Worm (Caenorhabditis elegans) whole organism, late embryonic: Measurements from ENCODE around the gene moc-6.

ENCODE experiments used
- C08G9.2 ChIP-seq: sonication (generic microtip); optimal IDR thresholded peaks from 2 replicates; lab custom pipeline; 2016; ENCODE audit warnings: mild to moderate bottlenecking, missing genetic modification characterization, moderate library complexity, missing compliant biosample characterization
- C38D4.7 ChIP-seq: fragments of 200-800 bp; sonication (Bioruptor generic); optimal IDR thresholded peaks from 2 replicates; lab custom pipeline; 2018; ENCODE audit warnings: mild to moderate bottlenecking, missing genetic modification characterization, moderate library complexity, missing compliant biosample characterization
- F13H6.1 ChIP-seq: sonication (generic microtip); optimal IDR thresholded peaks from 2 replicates; lab custom pipeline; 2016; ENCODE audit warnings: missing genetic modification characterization, missing compliant biosample characterization
- K02D7.2 ChIP-seq: sonication (generic microtip); optimal IDR thresholded peaks from 2 replicates; lab custom pipeline; 2017; ENCODE audit warnings: mild to moderate bottlenecking, missing genetic modification characterization, missing compliant biosample characterization
- K09A11.1 ChIP-seq: sonication (generic microtip); optimal IDR thresholded peaks from 2 replicates; lab custom pipeline; 2017; ENCODE audit warnings: antibody characterized with exemption, mild to moderate bottlenecking, missing genetic modification characterization, missing compliant biosample characterization; ENCODE audit not compliant: insufficient read depth
- T23F11.4 ChIP-seq: fragments of 200-800 bp; sonication (Bioruptor generic); optimal IDR thresholded peaks from 2 replicates; lab custom pipeline; 2018; ENCODE audit warnings: mild to moderate bottlenecking, missing genetic modification characterization, missing compliant biosample characterization
- Y22D7AL.16 ChIP-seq: sonication (generic microtip); optimal IDR thresholded peaks from 2 replicates; lab custom pipeline; 2016; ENCODE audit warnings: missing genetic modification characterization, missing compliant biosample characterization
- ahr-1 ChIP-seq: sonication (generic microtip); optimal IDR thresholded peaks from 2 replicates; lab custom pipeline; 2016; ENCODE audit warnings: missing genetic modification characterization, missing compliant biosample characterization
- ama-1 ChIP-seq: fragments of 150-350 bp; optimal IDR thresholded peaks from 2 replicates; lab custom pipeline; 2014
- ceh-14 ChIP-seq: sonication (generic microtip); optimal IDR thresholded peaks from 2 replicates; lab custom pipeline; 2016; ENCODE audit warnings: missing genotype, missing genetic modification characterization, missing compliant biosample characterization
- ceh-18 ChIP-seq: sonication (generic microtip); optimal IDR thresholded peaks from 2 replicates; lab custom pipeline; 2016; ENCODE audit warnings: missing genetic modification characterization, missing compliant biosample characterization
- ceh-19 ChIP-seq: fragments of 200-800 bp; sonication (Bioruptor generic); optimal IDR thresholded peaks from 2 replicates; lab custom pipeline; 2018; ENCODE audit warnings: mild to moderate bottlenecking, missing genetic modification characterization, missing compliant biosample characterization
- ceh-2 ChIP-seq: sonication (generic microtip); optimal IDR thresholded peaks from 2 replicates; lab custom pipeline; 2016; ENCODE audit warnings: missing genotype, missing genetic modification characterization, missing compliant biosample characterization
- ceh-34 ChIP-seq: sonication (generic microtip); optimal IDR thresholded peaks from 2 replicates; lab custom pipeline; 2016; ENCODE audit warnings: mild to moderate bottlenecking, missing genetic modification characterization, missing compliant biosample characterization
- ceh-6 ChIP-seq: fragments of 200-800 bp; sonication (Bioruptor generic); optimal IDR thresholded peaks from 2 replicates; lab custom pipeline; 2018; ENCODE audit warnings: mild to moderate bottlenecking, missing genetic modification characterization, missing compliant biosample characterization
- dve-1 ChIP-seq: sonication (generic microtip); optimal IDR thresholded peaks from 2 replicates; lab custom pipeline; 2017; ENCODE audit warnings: antibody characterized with exemption, mild to moderate bottlenecking, missing genetic modification characterization, missing compliant biosample characterization
- ets-4 ChIP-seq: sonication (generic microtip); optimal IDR thresholded peaks from 2 replicates; lab custom pipeline; 2016; ENCODE audit warnings: missing genetic modification characterization, missing compliant biosample characterization
- eyg-1 ChIP-seq: sonication (generic microtip); optimal IDR thresholded peaks from 2 replicates; lab custom pipeline; 2016; ENCODE audit warnings: missing genotype, missing genetic modification characterization, missing compliant biosample characterization
- fax-1 ChIP-seq: sonication (generic microtip); optimal IDR thresholded peaks from 2 replicates; lab custom pipeline; 2016; ENCODE audit warnings: missing genotype, missing genetic modification characterization, missing compliant biosample characterization
- fkh-6 ChIP-seq: sonication (generic microtip); optimal IDR thresholded peaks from 2 replicates; lab custom pipeline; 2016; ENCODE audit warnings: missing genetic modification characterization, missing compliant biosample characterization
- gmeb-2 ChIP-seq: sonication (generic microtip); optimal IDR thresholded peaks from 2 replicates; lab custom pipeline; 2016; ENCODE audit warnings: missing genetic modification characterization, inconsistent platforms, missing compliant biosample characterization
- hlh-13 ChIP-seq: fragments of 200-800 bp; sonication (Bioruptor generic); optimal IDR thresholded peaks from 2 replicates; lab custom pipeline; 2018; ENCODE audit warnings: mild to moderate bottlenecking, missing genetic modification characterization, missing compliant biosample characterization
- hlh-15 ChIP-seq: sonication (generic microtip); optimal IDR thresholded peaks from 2 replicates; lab custom pipeline; 2016; ENCODE audit warnings: missing genetic modification characterization, missing compliant biosample characterization
- hlh-6 ChIP-seq: sonication (generic microtip); optimal IDR thresholded peaks from 2 replicates; lab custom pipeline; 2016; ENCODE audit warnings: missing genotype, missing genetic modification characterization, missing compliant biosample characterization
- lim-6 ChIP-seq: sonication (generic microtip); optimal IDR thresholded peaks from 2 replicates; lab custom pipeline; 2016; ENCODE audit warnings: missing genetic modification characterization, missing compliant biosample characterization
- lin-11 ChIP-seq: fragments of 200-800 bp; sonication (Bioruptor generic); optimal IDR thresholded peaks from 2 replicates; lab custom pipeline; 2018; ENCODE audit warnings: mild to moderate bottlenecking, missing genetic modification characterization, missing compliant biosample characterization
- nfya-1 ChIP-seq: sonication (generic microtip); optimal IDR thresholded peaks from 2 replicates; lab custom pipeline; 2017; ENCODE audit warnings: missing genetic modification characterization, mild to moderate bottlenecking, missing compliant biosample characterization, antibody characterized with exemption, moderate library complexity
- nhr-232 ChIP-seq: sonication (generic microtip); optimal IDR thresholded peaks from 2 replicates; lab custom pipeline; 2016; ENCODE audit warnings: missing genetic modification characterization, missing compliant biosample characterization
- pat-9 ChIP-seq: fragments of 200-800 bp; sonication (Bioruptor generic); optimal IDR thresholded peaks from 2 replicates; lab custom pipeline; 2018; ENCODE audit warnings: mild to moderate bottlenecking, missing genetic modification characterization, moderate library complexity, missing compliant biosample characterization
- pha-2 ChIP-seq: sonication (generic microtip); optimal IDR thresholded peaks from 2 replicates; lab custom pipeline; 2017; ENCODE audit warnings: mild to moderate bottlenecking, missing genetic modification characterization, missing compliant biosample characterization
- pros-1 ChIP-seq: fragments of 150-350 bp; optimal IDR thresholded peaks from 2 replicates; lab custom pipeline; 2014; ENCODE audit warnings: missing biosample characterization, missing genetic modification reagents, missing genetic modification characterization
- ref-2 ChIP-seq: sonication (generic microtip); optimal IDR thresholded peaks from 2 replicates; lab custom pipeline; 2016; ENCODE audit warnings: missing genetic modification characterization, missing compliant biosample characterization
- rnt-1 ChIP-seq: sonication (generic microtip); optimal IDR thresholded peaks from 2 replicates; lab custom pipeline; 2016; ENCODE audit warnings: missing genetic modification characterization, missing compliant biosample characterization
- sdc-2 ChIP-seq: sonication (generic microtip); optimal IDR thresholded peaks from 2 replicates; lab custom pipeline; 2016; ENCODE audit warnings: missing genotype, missing genetic modification characterization, missing compliant biosample characterization
- sox-2 ChIP-seq: fragments of 200-800 bp; sonication (Bioruptor generic); IDR thresholded peaks from 2 replicates; pipeline ENCODE4 v1.3.6; 2022; ENCODE audit warnings: missing genetic modification reagents, missing genetic modification characterization, missing compliant biosample characterization
- sox-4 ChIP-seq: sonication (generic microtip); optimal IDR thresholded peaks from 2 replicates; lab custom pipeline; 2017; ENCODE audit warnings: mild to moderate bottlenecking, missing genetic modification characterization, inconsistent platforms, missing compliant biosample characterization
- syd-9 ChIP-seq: sonication (generic microtip); optimal IDR thresholded peaks from 2 replicates; lab custom pipeline; 2016; ENCODE audit warnings: mild to moderate bottlenecking, missing genetic modification characterization, moderate library complexity, missing compliant biosample characterization
- tbx-2 ChIP-seq: sonication (generic microtip); optimal IDR thresholded peaks from 2 replicates; lab custom pipeline; 2016; ENCODE audit warnings: missing genetic modification characterization, missing compliant biosample characterization
- ttx-3 ChIP-seq: sonication (generic microtip); optimal IDR thresholded peaks from 2 replicates; lab custom pipeline; 2016; ENCODE audit warnings: missing genetic modification reagents, missing genetic modification characterization, missing compliant biosample characterization
- unc-3 ChIP-seq, 2 experiments: fragments of 200-800 bp in 1 of 2; sonication (Bioruptor generic) in 1 of 2; sonication (generic microtip) in 1 of 2; conservative IDR thresholded peaks in 1 of 2; optimal IDR thresholded peaks in 1 of 2; 2 replicates each; pipeline versions ENCODE4 v1.3.6 to Lab custom; 2016 to 2022; ENCODE audit warnings: missing compliant biosample characterization in 2 of 2, missing genetic modification characterization in 2 of 2, missing genetic modification reagents in 1 of 2
- unc-55 ChIP-seq: sonication (generic microtip); optimal IDR thresholded peaks from 2 replicates; lab custom pipeline; 2017; ENCODE audit warnings: missing biosample characterization, missing genetic modification reagents, missing genetic modification characterization
- zip-5 ChIP-seq: sonication (generic microtip); optimal IDR thresholded peaks from 2 replicates; lab custom pipeline; 2016; ENCODE audit warnings: missing genetic modification characterization, missing compliant biosample characterization
- ztf-16 ChIP-seq: sonication (generic microtip); optimal IDR thresholded peaks from 2 replicates; lab custom pipeline; 2017; ENCODE audit warnings: missing genetic modification characterization, missing compliant biosample characterization

The moc-6 gene

ce11 chrIII:5206861-5207414, 11.1 kb downstream of the moc-6 start, which contains the start of gene morc-1:
morc-1 (minus strand) TSS chrIII:5206911.
- TF ChIP-seq T23F11.4 (no peak), C38D4.7 (GFP tag; lab: Kevin White, UChicago) (peak; percentile 7)

- TF ChIP-seq C08G9.2 (tag; lab: Kevin White, UChicago): no peak
- TF ChIP-seq rnt-1 (tag; lab: Kevin White, UChicago): no peak
- TF ChIP-seq syd-9 (tag; lab: Kevin White, UChicago): no peak
- TF ChIP-seq fkh-6 (tag; lab: Kevin White, UChicago): no peak
- TF ChIP-seq K09A11.1 (tag; lab: Kevin White, UChicago): no peak
- no peak for TF ChIP-seq F13H6.1 (tag; lab: Kevin White, UChicago)
- no peak for TF ChIP-seq tbx-2 (tag; lab: Kevin White, UChicago)
- TF ChIP-seq fax-1 (tag; lab: Kevin White, UChicago): no peak
- TF ChIP-seq pros-1 (tag; lab: Kevin White, UChicago): no peak
- no peak for TF ChIP-seq nfya-1 (tag; lab: Kevin White, UChicago)
- no peak for TF ChIP-seq ceh-2 (tag; lab: Kevin White, UChicago)
- TF ChIP-seq hlh-6 (tag; lab: Kevin White, UChicago): no peak
- TF ChIP-seq unc-3 (GFP tag; conservative IDR thresholded peaks at IDR 0.05; lab: Robert Waterston, UW): no peak
- TF ChIP-seq unc-3 (tag; optimal IDR thresholded peaks at IDR 0.05; lab: Kevin White, UChicago): no peak
- no peak for TF ChIP-seq ceh-6 (GFP tag; lab: Kevin White, UChicago)
- no peak for TF ChIP-seq pha-2
- TF ChIP-seq eyg-1 (tag; lab: Kevin White, UChicago): no peak
Measured at ce11 chrIII:5208992-5209391, 13.2 kb downstream of the moc-6 start, which contains the start of gene syx-16. syx-16 (minus strand) TSS chrIII:5209109.

ce11 chrIII:5210269-5210668, 14.5 kb downstream of the moc-6 start:
- peak; percentile 12 for TF ChIP-seq unc-55 (GFP tag; lab: Kevin White, UChicago)
- TF ChIP-seq ama-1 (lab: Kevin White, UChicago): no peak

ce11 chrIII:5211137-5211648, 15.4 kb downstream of the moc-6 start:
- peak; percentile 61; the same call in 1 of the 2 replicates for TF ChIP-seq unc-3 (GFP tag; conservative IDR thresholded peaks at IDR 0.05; lab: Robert Waterston, UW)
- peak; percentile 48 for TF ChIP-seq unc-3 (tag; optimal IDR thresholded peaks at IDR 0.05; lab: Kevin White, UChicago)
- peak; percentile 23 for TF ChIP-seq F13H6.1 (tag; lab: Kevin White, UChicago)
- TF ChIP-seq K02D7.2 (tag; lab: Kevin White, UChicago): peak; percentile 52
- peak; percentile 41 for TF ChIP-seq ceh-14 (tag; lab: Kevin White, UChicago)
- peak; percentile 10 for TF ChIP-seq ztf-16 (tag; lab: Kevin White, UChicago)
- TF ChIP-seq dve-1: peak; percentile 25
- TF ChIP-seq Y22D7AL.16: peak; percentile 65
- peak; percentile 82 for TF ChIP-seq ceh-19 (GFP tag; lab: Kevin White, UChicago)
- TF ChIP-seq ttx-3 (tag; lab: Kevin White, UChicago): peak; percentile 3
- peak; percentile 66 for TF ChIP-seq ceh-6 (GFP tag; lab: Kevin White, UChicago)
- peak; percentile 49 for TF ChIP-seq sdc-2 (tag; lab: Kevin White, UChicago)
- peak; percentile 4 for TF ChIP-seq zip-5 (tag; lab: Kevin White, UChicago)
- peak; percentile 30 for TF ChIP-seq T23F11.4
- peak; percentile 17; the same call in 1 of the 2 replicates for TF ChIP-seq sox-2 (GFP tag; lab: Robert Waterston, UW)
- TF ChIP-seq ets-4: peak; percentile 68
- TF ChIP-seq gmeb-2: peak; percentile 43
- peak; percentile 63 for TF ChIP-seq lin-11
- peak; percentile 63 for TF ChIP-seq sox-4 (tag; lab: Kevin White, UChicago)
- TF ChIP-seq lim-6 (tag; lab: Kevin White, UChicago): peak; percentile 33
- TF ChIP-seq nfya-1 (tag; lab: Kevin White, UChicago): peak; percentile 1
- TF ChIP-seq hlh-13: peak; percentile 25
- TF ChIP-seq ref-2 (tag; lab: Kevin White, UChicago): peak; percentile 83
- TF ChIP-seq pha-2: peak; percentile 70
- TF ChIP-seq ceh-18: peak; percentile 73
- peak; percentile 65 for TF ChIP-seq nhr-232
- peak; percentile 20 for TF ChIP-seq ahr-1 (tag; lab: Kevin White, UChicago)
- peak; percentile 25 for TF ChIP-seq rnt-1 (tag; lab: Kevin White, UChicago)
- peak; percentile 64 for TF ChIP-seq C38D4.7 (GFP tag; lab: Kevin White, UChicago)
- peak; percentile 43 for TF ChIP-seq pat-9
- TF ChIP-seq hlh-15 (tag; lab: Kevin White, UChicago): peak; percentile 60
- peak; percentile 73 for TF ChIP-seq ceh-34
- TF ChIP-seq eyg-1 (tag; lab: Kevin White, UChicago): peak; percentile 46
